Worm (Caenorhabditis elegans): ENCODE measurements around the gene F09E5.3.

Gene F09E5.3

DNA sequence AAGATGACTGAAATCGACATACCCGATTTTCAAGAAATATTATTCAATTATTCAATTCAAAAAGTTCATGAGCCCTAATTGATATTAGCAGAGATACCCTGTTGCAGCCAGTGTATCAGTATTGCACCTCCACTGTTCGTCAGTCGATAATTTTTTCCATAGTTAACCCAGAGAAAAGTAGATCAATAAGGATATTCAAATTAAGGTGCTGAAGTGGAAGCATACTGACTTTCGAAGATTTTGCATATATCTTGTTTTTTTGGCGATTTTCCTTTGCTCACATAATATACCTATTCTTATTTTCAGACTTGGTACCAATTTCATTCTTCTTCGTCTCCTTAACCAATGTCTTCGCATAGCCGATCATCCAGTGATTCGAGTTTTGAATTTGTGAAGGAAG lies 45.1 kb downstream of the F09E5.3 start, which contains the start of gene EEED8.15:
Gene EEED8.15, plus strand, starts transcription at position 301 of the 400 bp plus-strand sequence.
- TF ChIP-seq unc-62 (GFP tag; optimal IDR thresholded peaks at IDR 0.05 in 1 of 2) (peak in 1 of 2 experiments; percentile 57), unc-62 (tag; optimal IDR thresholded peaks at IDR 0.05) (no peak), snpc-4 (tag; optimal IDR thresholded peaks at IDR 0.05) (no peak), snpc-1.2 (GFP tag; IDR thresholded peaks at IDR 0.05) (no peak), daf-19 (GFP tag; conservative IDR thresholded peaks at IDR 0.05) (no peak), ZK546.5 (tag; optimal IDR thresholded peaks at IDR 0.05) (no peak), ceh-32 (tag; optimal IDR thresholded peaks at IDR 0.05; ENCODE audit: poor library complexity) (no peak)

- no peak for TF ChIP-seq daf-19 (GFP tag; conservative IDR thresholded peaks at IDR 0.05)
- no peak for TF ChIP-seq mxl-3 (GFP tag; optimal IDR thresholded peaks at IDR 0.05)
- TF ChIP-seq dpl-1 (GFP tag; optimal IDR thresholded peaks at IDR 0.05): peak; percentile 45
- TF ChIP-seq madf-5 (GFP tag; IDR thresholded peaks at IDR 0.05): no peak
- no peak for TF ChIP-seq hlh-11 (tag; optimal IDR thresholded peaks at IDR 0.05)
- TF ChIP-seq Y48G9A.11 (GFP tag; IDR thresholded peaks at IDR 0.05): 0 out of 2 replicates have a peak, but pooled peaks have one; percentile 56
- TF ChIP-seq set-16 (GFP tag; IDR thresholded peaks at IDR 0.05): no peak
- TF ChIP-seq sdz-12 (GFP tag; optimal IDR thresholded peaks at IDR 0.05): no peak
- no peak for TF ChIP-seq Y75B8A.6 (GFP tag; IDR thresholded peaks at IDR 0.05)
- TF ChIP-seq ZK337.2 (GFP tag; IDR thresholded peaks at IDR 0.05): no peak
- no peak for TF ChIP-seq ZK546.5 (tag; optimal IDR thresholded peaks at IDR 0.05)
- no peak for TF ChIP-seq hmg-1.1 (GFP tag; IDR thresholded peaks at IDR 0.05)
- no peak for TF ChIP-seq F26F4.8 (GFP tag; conservative IDR thresholded peaks at IDR 0.05)
- no peak for TF ChIP-seq daf-12 (tag; optimal IDR thresholded peaks at IDR 0.05)
- no peak for TF ChIP-seq nhr-41 (GFP tag; IDR thresholded peaks at IDR 0.05)
- TF ChIP-seq nhr-6 (tag; optimal IDR thresholded peaks at IDR 0.05): no peak
- no peak for TF ChIP-seq nhr-77 (tag; optimal IDR thresholded peaks at IDR 0.05)
- no peak for TF ChIP-seq nhr-76 (tag; optimal IDR thresholded peaks at IDR 0.05)
- no peak for TF ChIP-seq ctbp-1 (GFP tag; IDR thresholded peaks at IDR 0.05)
- TF ChIP-seq fkh-10 (GFP tag; optimal IDR thresholded peaks at IDR 0.05): no peak
- TF ChIP-seq aha-1 (tag): peak; percentile 59
- TF ChIP-seq ceh-20 (GFP tag; IDR thresholded peaks at IDR 0.05): no peak
- peak; percentile 53 for TF ChIP-seq unc-130 (GFP tag; optimal IDR thresholded peaks at IDR 0.05)
- peak; percentile 94 for TF ChIP-seq lin-38 (GFP tag; IDR thresholded peaks at IDR 0.05)
- TF ChIP-seq T20F7.1 (GFP tag; optimal IDR thresholded peaks at IDR 0.05): no peak
- TF ChIP-seq dmd-8 (GFP tag; IDR thresholded peaks at IDR 0.05): no peak
- TF ChIP-seq ceh-44 (GFP tag; IDR thresholded peaks at IDR 0.05): no peak
- TF ChIP-seq lin-13 (GFP tag; optimal IDR thresholded peaks at IDR 0.05): no peak
- TF ChIP-seq Y105C5A.15 (GFP tag; IDR thresholded peaks at IDR 0.05): no peak
- TF ChIP-seq F49E8.2 (tag; optimal IDR thresholded peaks at IDR 0.05; ENCODE audit: borderline replicate concordance): peak; percentile 41
- no peak for TF ChIP-seq madf-9 (GFP tag; conservative IDR thresholded peaks at IDR 0.05)
- peak in 1 of 2 experiments; percentile 92 for TF ChIP-seq lsy-2 (tag; optimal IDR thresholded peaks at IDR 0.05)
- TF ChIP-seq nhr-48 (tag; optimal IDR thresholded peaks at IDR 0.05): no peak
- no peak for TF ChIP-seq gei-8 (GFP tag; optimal IDR thresholded peaks at IDR 0.05)
- TF ChIP-seq R02D3.7 (tag; optimal IDR thresholded peaks at IDR 0.05): no peak
- no peak for TF ChIP-seq lin-1 (GFP tag; IDR thresholded peaks at IDR 0.05)
- no peak for TF ChIP-seq dmd-6 (GFP tag; IDR thresholded peaks at IDR 0.05)
- no peak for TF ChIP-seq tra-1 (GFP tag; IDR thresholded peaks at IDR 0.05)
- TF ChIP-seq nhr-111 (GFP tag; optimal IDR thresholded peaks at IDR 0.05): no peak
- TF ChIP-seq tag-97 (GFP tag; IDR thresholded peaks at IDR 0.05): no peak
Measured at ce11 chrII:5420947-5421614, 47.3 kb downstream of the F09E5.3 start, which contains the start of gene tofu-6. tofu-6 (plus strand) TSS chrII:5421248.
